Worm (Caenorhabditis elegans) whole organism, late embryonic: ENCODE results near the gene xpo-1.

Experiments
- ama-1 ChIP-seq: fragments of 150-350 bp; optimal IDR thresholded peaks from 2 replicates; lab custom pipeline; 2014
- fkh-10 ChIP-seq: fragments of 150-350 bp; optimal IDR thresholded peaks from 2 replicates; lab custom pipeline; 2014; ENCODE audit warnings: missing biosample characterization, missing genetic modification reagents, missing genetic modification characterization
- gmeb-2 ChIP-seq: sonication (generic microtip); optimal IDR thresholded peaks from 2 replicates; lab custom pipeline; 2016; ENCODE audit warnings: missing genetic modification characterization, inconsistent platforms, missing compliant biosample characterization
- nfya-1 ChIP-seq: sonication (generic microtip); optimal IDR thresholded peaks from 2 replicates; lab custom pipeline; 2017; ENCODE audit warnings: missing genetic modification characterization, mild to moderate bottlenecking, missing compliant biosample characterization, antibody characterized with exemption, moderate library complexity
- sox-2 ChIP-seq: fragments of 200-800 bp; sonication (Bioruptor generic); IDR thresholded peaks from 2 replicates; pipeline ENCODE4 v1.3.6; 2022; ENCODE audit warnings: missing genetic modification reagents, missing genetic modification characterization, missing compliant biosample characterization

DNA sequence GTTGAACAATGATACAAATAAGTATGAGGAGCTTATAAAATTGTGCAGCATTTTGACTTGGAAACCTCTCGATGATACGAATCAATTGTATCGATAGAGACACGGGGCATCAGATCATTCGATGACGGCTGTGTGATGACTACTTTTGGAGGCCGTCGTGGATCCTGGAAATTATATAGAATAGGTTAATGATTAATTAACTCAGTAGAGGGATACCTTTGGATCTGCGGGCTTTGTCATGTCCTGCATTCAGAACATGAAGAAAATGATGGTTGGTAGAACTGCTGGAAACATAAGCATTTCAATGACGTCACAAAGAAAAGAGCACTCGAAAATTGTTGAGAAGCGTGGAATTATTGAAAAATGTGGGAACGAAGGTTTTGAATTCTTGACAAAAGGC is 9.7 kb downstream of the xpo-1 start, which contains the start of gene ZK742.6:
- no peak for TF ChIP-seq ama-1 (lab: Kevin White, UChicago)
- TF ChIP-seq fkh-10: no peak
- no peak for TF ChIP-seq sox-2 (GFP tag; lab: Robert Waterston, UW)
- TF ChIP-seq gmeb-2 (tag; lab: Kevin White, UChicago): no peak
- TF ChIP-seq nfya-1: no peak
